Worm (Caenorhabditis elegans) whole organism, late embryonic: Measurements from ENCODE around the gene cblc-1.

Experiments used
- K02D7.2 ChIP-seq: sonication (generic microtip); optimal IDR thresholded peaks from 2 replicates; lab custom pipeline; 2017; ENCODE audit warnings: mild to moderate bottlenecking, missing genetic modification characterization, missing compliant biosample characterization
- Y22D7AL.16 ChIP-seq: sonication (generic microtip); optimal IDR thresholded peaks from 2 replicates; lab custom pipeline; 2016; ENCODE audit warnings: missing genetic modification characterization, missing compliant biosample characterization
- ceh-14 ChIP-seq: sonication (generic microtip); optimal IDR thresholded peaks from 2 replicates; lab custom pipeline; 2016; ENCODE audit warnings: missing genotype, missing genetic modification characterization, missing compliant biosample characterization
- ceh-2 ChIP-seq: sonication (generic microtip); optimal IDR thresholded peaks from 2 replicates; lab custom pipeline; 2016; ENCODE audit warnings: missing genotype, missing genetic modification characterization, missing compliant biosample characterization
- ceh-34 ChIP-seq: sonication (generic microtip); optimal IDR thresholded peaks from 2 replicates; lab custom pipeline; 2016; ENCODE audit warnings: mild to moderate bottlenecking, missing genetic modification characterization, missing compliant biosample characterization
- ceh-48 ChIP-seq: sonication (generic microtip); optimal IDR thresholded peaks from 2 replicates; lab custom pipeline; 2016; ENCODE audit warnings: missing genetic modification characterization, inconsistent platforms, missing compliant biosample characterization
- ceh-6 ChIP-seq: fragments of 200-800 bp; sonication (Bioruptor generic); optimal IDR thresholded peaks from 2 replicates; lab custom pipeline; 2018; ENCODE audit warnings: mild to moderate bottlenecking, missing genetic modification characterization, missing compliant biosample characterization
- dmd-4 ChIP-seq: sonication (generic microtip); optimal IDR thresholded peaks from 2 replicates; lab custom pipeline; 2016; ENCODE audit warnings: borderline replicate concordance, missing genetic modification characterization, missing compliant biosample characterization
- dve-1 ChIP-seq: sonication (generic microtip); optimal IDR thresholded peaks from 2 replicates; lab custom pipeline; 2017; ENCODE audit warnings: antibody characterized with exemption, mild to moderate bottlenecking, missing genetic modification characterization, missing compliant biosample characterization
- eyg-1 ChIP-seq: sonication (generic microtip); optimal IDR thresholded peaks from 2 replicates; lab custom pipeline; 2016; ENCODE audit warnings: missing genotype, missing genetic modification characterization, missing compliant biosample characterization
- fax-1 ChIP-seq: sonication (generic microtip); optimal IDR thresholded peaks from 2 replicates; lab custom pipeline; 2016; ENCODE audit warnings: missing genotype, missing genetic modification characterization, missing compliant biosample characterization
- hlh-13 ChIP-seq: fragments of 200-800 bp; sonication (Bioruptor generic); optimal IDR thresholded peaks from 2 replicates; lab custom pipeline; 2018; ENCODE audit warnings: mild to moderate bottlenecking, missing genetic modification characterization, missing compliant biosample characterization
- hlh-15 ChIP-seq: sonication (generic microtip); optimal IDR thresholded peaks from 2 replicates; lab custom pipeline; 2016; ENCODE audit warnings: missing genetic modification characterization, missing compliant biosample characterization
- hlh-6 ChIP-seq: sonication (generic microtip); optimal IDR thresholded peaks from 2 replicates; lab custom pipeline; 2016; ENCODE audit warnings: missing genotype, missing genetic modification characterization, missing compliant biosample characterization
- hlh-8 ChIP-seq: sonication (generic microtip); optimal IDR thresholded peaks from 2 replicates; lab custom pipeline; 2016; ENCODE audit warnings: missing genotype, missing genetic modification characterization, missing compliant biosample characterization
- lim-6 ChIP-seq: sonication (generic microtip); optimal IDR thresholded peaks from 2 replicates; lab custom pipeline; 2016; ENCODE audit warnings: missing genetic modification characterization, missing compliant biosample characterization
- lin-11 ChIP-seq: fragments of 200-800 bp; sonication (Bioruptor generic); optimal IDR thresholded peaks from 2 replicates; lab custom pipeline; 2018; ENCODE audit warnings: mild to moderate bottlenecking, missing genetic modification characterization, missing compliant biosample characterization
- mec-3 ChIP-seq: sonication (generic microtip); optimal IDR thresholded peaks from 2 replicates; lab custom pipeline; 2016; ENCODE audit warnings: borderline replicate concordance, missing genetic modification characterization, missing compliant biosample characterization
- nfya-1 ChIP-seq: sonication (generic microtip); optimal IDR thresholded peaks from 2 replicates; lab custom pipeline; 2017; ENCODE audit warnings: missing genetic modification characterization, mild to moderate bottlenecking, missing compliant biosample characterization, antibody characterized with exemption, moderate library complexity
- odd-2 ChIP-seq: sonication (generic microtip); optimal IDR thresholded peaks from 2 replicates; lab custom pipeline; 2017; ENCODE audit warnings: antibody characterized with exemption, mild to moderate bottlenecking, missing genetic modification characterization, missing compliant biosample characterization
- pat-9 ChIP-seq: fragments of 200-800 bp; sonication (Bioruptor generic); optimal IDR thresholded peaks from 2 replicates; lab custom pipeline; 2018; ENCODE audit warnings: mild to moderate bottlenecking, missing genetic modification characterization, moderate library complexity, missing compliant biosample characterization
- pha-4 ChIP-seq: fragments of 150-350 bp; optimal IDR thresholded peaks from 2 replicates; lab custom pipeline; 2018; ENCODE audit warnings: missing biosample characterization, missing genetic modification reagents, missing genetic modification characterization
- ref-2 ChIP-seq: sonication (generic microtip); optimal IDR thresholded peaks from 2 replicates; lab custom pipeline; 2016; ENCODE audit warnings: missing genetic modification characterization, missing compliant biosample characterization
- rnt-1 ChIP-seq: sonication (generic microtip); optimal IDR thresholded peaks from 2 replicates; lab custom pipeline; 2016; ENCODE audit warnings: missing genetic modification characterization, missing compliant biosample characterization
- sdc-2 ChIP-seq: sonication (generic microtip); optimal IDR thresholded peaks from 2 replicates; lab custom pipeline; 2016; ENCODE audit warnings: missing genotype, missing genetic modification characterization, missing compliant biosample characterization
- sox-4 ChIP-seq: sonication (generic microtip); optimal IDR thresholded peaks from 2 replicates; lab custom pipeline; 2017; ENCODE audit warnings: mild to moderate bottlenecking, missing genetic modification characterization, inconsistent platforms, missing compliant biosample characterization
- tbx-2 ChIP-seq: sonication (generic microtip); optimal IDR thresholded peaks from 2 replicates; lab custom pipeline; 2016; ENCODE audit warnings: missing genetic modification characterization, missing compliant biosample characterization
- ttx-3 ChIP-seq: sonication (generic microtip); optimal IDR thresholded peaks from 2 replicates; lab custom pipeline; 2016; ENCODE audit warnings: missing genetic modification reagents, missing genetic modification characterization, missing compliant biosample characterization
- unc-3 ChIP-seq, 2 experiments: fragments of 200-800 bp in 1 of 2; sonication (Bioruptor generic) in 1 of 2; sonication (generic microtip) in 1 of 2; conservative IDR thresholded peaks in 1 of 2; optimal IDR thresholded peaks in 1 of 2; 2 replicates each; pipeline versions ENCODE4 v1.3.6 to Lab custom; 2016 to 2022; ENCODE audit warnings: missing compliant biosample characterization in 2 of 2, missing genetic modification characterization in 2 of 2, missing genetic modification reagents in 1 of 2
- unc-42 ChIP-seq: sonication (generic microtip); optimal IDR thresholded peaks from 2 replicates; lab custom pipeline; 2016; ENCODE audit warnings: missing genotype, missing genetic modification characterization, missing compliant biosample characterization
- unc-86 ChIP-seq: sonication (generic microtip); optimal IDR thresholded peaks from 2 replicates; lab custom pipeline; 2016; ENCODE audit warnings: missing genetic modification characterization, missing compliant biosample characterization
- ztf-16 ChIP-seq: sonication (generic microtip); optimal IDR thresholded peaks from 2 replicates; lab custom pipeline; 2017; ENCODE audit warnings: missing genetic modification characterization, missing compliant biosample characterization

cblc-1 gene

ce11 chrII:4942397-4942796 lies 1.4 kb upstream of the cblc-1 start (continued):
- TF ChIP-seq mec-3 (tag; lab: Kevin White, UChicago): peak; percentile 59
- TF ChIP-seq hlh-15: no peak
- TF ChIP-seq ceh-6 (GFP tag; lab: Kevin White, UChicago): peak; percentile 80
- TF ChIP-seq dmd-4: no peak
- TF ChIP-seq lim-6: no peak
- peak; percentile 23 for TF ChIP-seq K02D7.2 (tag; lab: Kevin White, UChicago)
- TF ChIP-seq pha-4 (tag; lab: Kevin White, UChicago): no peak
- TF ChIP-seq hlh-6: peak; percentile 90
- TF ChIP-seq fax-1: peak; percentile 16
- peak; percentile 43 for TF ChIP-seq sox-4 (tag; lab: Kevin White, UChicago)
- peak; percentile 68 for TF ChIP-seq ztf-16
- TF ChIP-seq ceh-34 (tag; lab: Kevin White, UChicago): peak; percentile 49
- TF ChIP-seq hlh-8 (tag; lab: Kevin White, UChicago): no peak

DNA sequence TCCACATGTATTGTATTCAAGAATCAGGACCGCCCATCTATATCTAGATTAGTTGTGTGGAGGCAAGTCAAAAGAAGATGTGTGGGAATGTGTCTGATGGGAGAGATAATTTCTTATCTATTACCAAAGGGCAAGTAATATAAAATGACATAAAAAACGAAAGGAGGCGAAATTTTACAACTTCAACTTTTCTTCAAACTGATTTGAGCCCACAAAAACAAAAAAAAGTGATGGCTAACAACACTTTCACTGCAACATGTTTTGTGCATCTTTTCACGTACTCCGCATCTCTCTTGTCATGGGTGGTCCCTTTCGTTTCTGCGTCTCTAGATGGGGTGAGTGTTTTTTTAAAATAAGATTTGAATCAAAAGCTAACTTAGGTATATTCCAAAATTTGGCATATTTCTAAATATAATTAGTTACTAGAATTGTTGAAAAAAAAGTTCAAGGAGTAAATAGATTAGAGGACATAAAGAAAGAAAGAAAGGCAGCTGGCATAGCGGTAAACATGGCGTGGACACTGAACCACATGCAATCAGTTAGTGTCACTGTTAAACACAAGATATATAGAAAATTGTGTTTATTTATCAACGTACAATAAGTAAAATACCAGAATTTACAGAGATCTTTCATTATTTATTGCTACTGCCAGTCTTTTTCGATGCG lies 724 bp upstream of the cblc-1 start, which contains the start of gene ZK546.19:
ZK546.19 (plus strand) TSS at position 186 of the 666 bp plus-strand sequence.
- TF ChIP-seq pha-4 (tag; lab: Kevin White, UChicago) (no peak), rnt-1 (tag; lab: Kevin White, UChicago) (peak; percentile 27), unc-42 (peak; percentile 5)

ce11 chrII:4937743-4938142 lies 3.2 kb downstream of the cblc-1 start, which contains the start of gene ZK546.4:
Gene ZK546.4 (plus strand): TSS chrII:4938043.
- TF ChIP-seq dmd-4 (no peak), sdc-2 (tag; lab: Kevin White, UChicago) (no peak), unc-86 (tag; lab: Kevin White, UChicago) (no peak), ref-2 (tag; lab: Kevin White, UChicago) (no peak), dve-1 (no peak), Y22D7AL.16 (no peak), eyg-1 (tag; lab: Kevin White, UChicago) (no peak), ceh-14 (tag; lab: Kevin White, UChicago) (no peak), pat-9 (tag; lab: Kevin White, UChicago) (no peak), lin-11 (no peak), nfya-1 (tag; lab: Kevin White, UChicago) (no peak), ceh-2 (tag; lab: Kevin White, UChicago) (no peak)

DNA sequence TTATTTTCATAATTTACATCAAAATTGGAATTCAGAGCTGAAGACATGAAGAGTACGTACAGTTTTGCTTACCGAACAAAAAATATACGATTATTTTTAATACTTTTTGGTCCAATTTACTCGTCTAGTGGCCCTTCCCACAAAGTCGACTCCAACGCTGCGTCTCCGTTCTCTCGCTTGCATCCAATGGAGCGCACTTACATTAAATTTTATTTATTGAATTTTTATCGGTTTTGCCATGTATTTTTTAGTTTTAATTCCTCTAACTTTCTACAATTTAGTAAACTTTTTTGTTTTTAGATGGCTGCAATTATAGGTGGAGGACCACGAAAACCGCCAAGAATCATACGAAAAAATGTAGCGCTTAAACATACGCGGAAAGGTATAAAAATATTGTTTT lies 5.4 kb downstream of the cblc-1 start, which contains the start of gene ZK546.5:
ZK546.5 (plus strand) TSS at position 301 of the 400 bp plus-strand sequence.
- TF ChIP-seq unc-42 (peak; percentile 60), unc-3 (GFP tag; conservative IDR thresholded peaks at IDR 0.05; lab: Robert Waterston, UW) (no peak), unc-3 (tag; optimal IDR thresholded peaks at IDR 0.05; lab: Kevin White, UChicago) (no peak), ceh-48 (tag; lab: Kevin White, UChicago) (peak; percentile 25)

DNA sequence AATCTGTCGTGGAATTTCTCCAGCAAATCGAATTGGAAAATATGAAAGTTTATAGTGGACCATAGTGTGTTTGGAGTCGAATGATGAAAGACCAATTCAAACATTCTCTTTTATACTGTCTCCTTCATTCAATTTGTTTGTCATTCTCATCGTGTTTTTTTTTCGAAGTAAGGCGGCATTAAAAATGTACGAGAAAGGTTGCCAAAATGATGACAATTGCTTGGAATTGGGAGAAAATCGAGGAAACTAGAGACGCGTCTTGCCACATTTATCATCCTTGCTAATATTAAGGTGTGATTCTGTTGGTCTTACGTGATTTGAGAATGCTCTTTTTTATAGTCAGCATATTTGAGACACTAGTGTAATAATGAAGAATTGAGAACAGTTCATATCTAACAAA lies 6.0 kb downstream of the cblc-1 start, which contains the start of gene gst-30:
gst-30 (minus strand) TSS at position 101 of the 400 bp plus-strand sequence.
- TF ChIP-seq odd-2 (no peak), tbx-2 (tag; lab: Kevin White, UChicago) (no peak), fax-1 (no peak), pat-9 (tag; lab: Kevin White, UChicago) (no peak), ttx-3 (tag; lab: Kevin White, UChicago) (no peak), hlh-13 (GFP tag; lab: Kevin White, UChicago) (no peak)
